Fruit fly (Drosophila melanogaster) whole organism, pupa: Measurements from ENCODE around the gene Rph.
A peak's percentile ranks its signal among the peaks of the same experiment; 100 is the strongest.

Experiments used
- CG10348 ChIP-seq: fragments of 200-800 bp; sonication (Bioruptor generic); IDR thresholded peaks from 2 replicates; pipeline ENCODE4 v1.3.6; 2022; ENCODE audit warnings: missing biosample characterization, missing genetic modification characterization
- CG12605 ChIP-seq: fragments of 200-800 bp; sonication (Bioruptor generic); IDR thresholded peaks from 2 replicates; pipeline ENCODE4 v1.3.6; 2022; ENCODE audit warnings: missing biosample characterization, missing genetic modification characterization
- CG13204 ChIP-seq: fragments of 200-800 bp; sonication (Bioruptor generic); optimal IDR thresholded peaks from 2 replicates; lab custom pipeline; 2018; ENCODE audit warnings: missing biosample characterization, mild to moderate bottlenecking, missing genetic modification characterization, moderate library complexity
- CG14655 ChIP-seq: fragments of 200-800 bp; sonication (Bioruptor generic); optimal IDR thresholded peaks from 3 replicates; lab custom pipeline; 2017; ENCODE audit warnings: mild to moderate bottlenecking, missing biosample characterization, missing genetic modification reagents, missing genetic modification characterization
- CG15710 ChIP-seq: fragments of 200-800 bp; sonication (Bioruptor generic); optimal IDR thresholded peaks from 2 replicates; lab custom pipeline; 2018; ENCODE audit warnings: missing biosample characterization, mild to moderate bottlenecking, missing genetic modification characterization, moderate library complexity
- CG17806 ChIP-seq: fragments of 200-800 bp; sonication (Bioruptor generic); optimal IDR thresholded peaks from 2 replicates; lab custom pipeline; 2018; ENCODE audit warnings: missing biosample characterization, mild to moderate bottlenecking, missing genetic modification characterization, moderate library complexity
- CG32121 ChIP-seq: fragments of 200-800 bp; sonication (Bioruptor generic); IDR thresholded peaks from 2 replicates; pipeline ENCODE4 v1.3.6; 2022; ENCODE audit warnings: missing biosample characterization, missing genetic modification characterization
- CG34367 ChIP-seq: fragments of 200-800 bp; sonication (Bioruptor generic); optimal IDR thresholded peaks from 2 replicates; lab custom pipeline; 2018; ENCODE audit warnings: missing biosample characterization, mild to moderate bottlenecking, missing genetic modification characterization
- CG4496 ChIP-seq: fragments of 200-800 bp; sonication (Bioruptor generic); IDR thresholded peaks from 3 replicates; pipeline ENCODE4 v1.3.6; 2022; ENCODE audit warnings: missing biosample characterization, missing genetic modification characterization
- CG8159 ChIP-seq: fragments of 200-800 bp; sonication (Bioruptor generic); optimal IDR thresholded peaks from 3 replicates; lab custom pipeline; 2018; ENCODE audit warnings: missing biosample characterization, mild to moderate bottlenecking, missing genetic modification characterization, moderate library complexity
- CG8301 ChIP-seq: fragments of 200-800 bp; sonication (Bioruptor generic); optimal IDR thresholded peaks from 2 replicates; lab custom pipeline; 2018; ENCODE audit warnings: missing biosample characterization, mild to moderate bottlenecking, missing genetic modification characterization
- CG9948 ChIP-seq: fragments of 200-800 bp; sonication (Bioruptor generic); optimal IDR thresholded peaks from 2 replicates; lab custom pipeline; 2018; ENCODE audit warnings: missing biosample characterization, mild to moderate bottlenecking, missing genetic modification characterization, moderate library complexity
- D1 ChIP-seq: fragments of 200-800 bp; sonication (Bioruptor generic); optimal IDR thresholded peaks from 2 replicates; lab custom pipeline; 2018; ENCODE audit warnings: missing biosample characterization, mild to moderate bottlenecking, missing genetic modification characterization, moderate library complexity
- EcR ChIP-seq: fragments of 200-800 bp; sonication (Bioruptor generic); optimal IDR thresholded peaks from 3 replicates; lab custom pipeline; 2019; ENCODE audit warnings: missing biosample characterization, missing genetic modification characterization, mild to moderate bottlenecking, moderate library complexity, missing genetic modification reagents
- Ets98B ChIP-seq: fragments of 200-800 bp; sonication (Bioruptor generic); IDR thresholded peaks from 2 replicates; pipeline ENCODE4 v1.3.6; 2022; ENCODE audit warnings: missing biosample characterization, missing genetic modification characterization
- Pif1A ChIP-seq: fragments of 200-800 bp; sonication (Bioruptor generic); optimal IDR thresholded peaks from 3 replicates; lab custom pipeline; 2016; ENCODE audit warnings: missing biosample characterization, missing genetic modification characterization
- Pif1B ChIP-seq: fragments of 200-800 bp; sonication (Bioruptor generic); optimal IDR thresholded peaks from 3 replicates; lab custom pipeline; 2016; ENCODE audit warnings: missing biosample characterization, missing genetic modification characterization
- Snoo ChIP-seq: fragments of 200-800 bp; sonication (Bioruptor generic); optimal IDR thresholded peaks from 3 replicates; lab custom pipeline; 2017; ENCODE audit warnings: missing biosample characterization, mild to moderate bottlenecking, missing genetic modification characterization, inconsistent platforms
- fd96Ca ChIP-seq: fragments of 200-800 bp; sonication (Bioruptor generic); IDR thresholded peaks from 3 replicates; pipeline ENCODE4 v1.3.6; 2022; ENCODE audit warnings: missing biosample characterization, missing genetic modification characterization
- gl ChIP-seq: fragments of 200-800 bp; sonication (Bioruptor generic); optimal IDR thresholded peaks from 2 replicates; lab custom pipeline; 2018; ENCODE audit warnings: missing biosample characterization, mild to moderate bottlenecking, missing genetic modification characterization
- rn ChIP-seq: fragments of 200-800 bp; sonication (Bioruptor generic); IDR thresholded peaks from 2 replicates; pipeline ENCODE4 v1.3.6; 2022; ENCODE audit warnings: missing biosample characterization, missing genetic modification characterization

Rph gene

dm6 chrX:10784812-10785638, 27.6 kb upstream of the Rph start:
- peak; percentile 18 for TF ChIP-seq CG14655
- no peak for TF ChIP-seq gl (tag; lab: Kevin White, UChicago)

- TF ChIP-seq Ets98B (GFP tag; lab: Robert Waterston, UW) (peak; percentile 44; the same call in 1 of the 2 replicates), CG4496 (GFP tag; lab: Robert Waterston, UW) (peak; percentile 44; the same call in 1 of the 3 replicates), CG32121 (GFP tag; lab: Robert Waterston, UW) (0 out of 2 replicates have a peak, but pooled peaks have one; percentile 12), CG34367 (no peak), CG10348 (no peak), Snoo (tag; lab: Kevin White, UChicago) (no peak), Pif1B (GFP tag; lab: Kevin White, UChicago) (peak; percentile 25), CG13204 (GFP tag; lab: Kevin White, UChicago) (no peak), CG12605 (GFP tag; lab: Robert Waterston, UW) (no peak)
Measured at dm6 chrX:10784330-10784778, 26.9 kb upstream of the Rph start.

DNA sequence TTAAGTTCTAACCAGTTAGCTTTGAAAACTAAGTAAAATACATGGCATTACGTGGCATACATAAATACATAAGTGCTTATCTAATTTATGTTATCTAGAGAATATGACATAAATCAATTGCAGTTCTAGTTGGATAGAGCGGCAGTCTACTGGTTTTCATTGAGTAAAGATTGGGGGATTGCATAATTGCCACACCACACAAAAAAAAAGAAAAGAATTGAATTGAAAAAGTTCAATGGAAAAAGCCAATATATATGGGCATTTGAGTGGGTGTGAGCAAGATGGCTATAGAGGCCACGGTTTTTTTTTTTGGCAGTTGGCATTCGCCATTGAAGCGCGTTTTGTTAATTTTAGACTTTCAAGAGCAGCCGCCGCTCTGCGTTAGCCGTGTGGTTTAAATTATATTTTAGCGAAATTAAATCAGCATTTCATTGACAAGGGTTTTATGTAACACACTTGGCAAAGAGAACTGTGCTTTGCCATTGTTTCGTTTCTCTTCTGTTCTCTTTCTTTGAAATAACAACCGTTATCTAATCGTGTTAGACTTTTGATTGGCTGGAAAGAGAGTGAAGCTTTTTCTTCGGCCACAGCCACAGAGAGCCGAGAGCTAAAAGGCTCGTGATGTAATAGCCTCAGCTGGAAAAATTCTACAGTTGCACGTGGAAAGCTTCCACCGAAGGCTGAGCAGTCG, 26.1 kb upstream of the Rph start:
- TF ChIP-seq CG32121 (GFP tag; lab: Robert Waterston, UW) (0 out of 2 replicates have a peak, but pooled peaks have one; percentile 12), CG12605 (GFP tag; lab: Robert Waterston, UW) (no peak)

DNA sequence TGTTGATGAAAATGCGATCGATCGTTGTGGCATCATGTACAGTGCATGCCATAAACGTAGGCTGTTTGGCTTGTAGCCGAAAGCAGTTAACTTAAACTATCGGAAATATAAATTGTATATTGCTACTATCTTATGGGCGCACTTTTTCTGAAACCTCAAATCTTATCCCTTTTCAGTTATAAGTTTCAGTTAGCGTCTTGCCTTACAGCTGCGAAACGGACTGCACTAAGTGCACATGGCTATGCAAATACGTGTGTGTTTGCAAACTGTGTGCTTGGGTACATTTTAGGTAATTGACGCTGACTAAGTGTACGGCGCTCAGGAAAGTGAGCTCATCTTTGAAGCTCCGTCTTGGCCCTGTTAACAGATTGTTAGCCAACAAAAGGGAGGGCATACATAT, 18.2 kb upstream of the Rph start:
- TF ChIP-seq CG10348 (no peak; the same call in 1 of the 2 replicates), D1 (no peak), CG14655 (peak; percentile 61), Ets98B (GFP tag; lab: Robert Waterston, UW) (peak; percentile 83), CG9948 (tag; lab: Kevin White, UChicago) (peak; percentile 6), Pif1A (peak; percentile 48), Pif1B (GFP tag; lab: Kevin White, UChicago) (peak; percentile 19), CG8159 (tag; lab: Kevin White, UChicago) (peak; percentile 27), CG15710 (tag; lab: Kevin White, UChicago) (peak; percentile 30), CG17806 (tag; lab: Kevin White, UChicago) (peak; percentile 16), EcR (GFP tag; lab: Kevin White, UChicago) (no peak), CG32121 (GFP tag; lab: Robert Waterston, UW) (peak; percentile 76), rn (GFP tag; lab: Robert Waterston, UW) (0 out of 2 replicates have a peak, but pooled peaks have one; percentile 13), CG13204 (GFP tag; lab: Kevin White, UChicago) (no peak), CG12605 (GFP tag; lab: Robert Waterston, UW) (no peak), CG34367 (peak; percentile 2), CG4496 (GFP tag; lab: Robert Waterston, UW) (peak; percentile 90), gl (tag; lab: Kevin White, UChicago) (no peak), CG8301 (tag; lab: Kevin White, UChicago) (peak; percentile 47), fd96Ca (GFP tag; lab: Robert Waterston, UW) (peak; percentile 84), Snoo (tag; lab: Kevin White, UChicago) (peak; percentile 25)
- TF ChIP-seq, all 21 proteins: peak for 15

dm6 chrX:10774957-10775682, 17.7 kb upstream of the Rph start:
- TF ChIP-seq Pif1B (GFP tag; lab: Kevin White, UChicago) (no peak), CG12605 (GFP tag; lab: Robert Waterston, UW) (no peak), CG15710 (tag; lab: Kevin White, UChicago) (no peak), CG9948 (tag; lab: Kevin White, UChicago) (no peak), gl (tag; lab: Kevin White, UChicago) (no peak), CG14655 (no peak), CG8301 (tag; lab: Kevin White, UChicago) (no peak), CG10348 (no peak), CG34367 (no peak), fd96Ca (GFP tag; lab: Robert Waterston, UW) (no peak), CG32121 (GFP tag; lab: Robert Waterston, UW) (no peak), CG8159 (tag; lab: Kevin White, UChicago) (no peak), D1 (no peak), rn (GFP tag; lab: Robert Waterston, UW) (no peak), Pif1A (no peak), EcR (GFP tag; lab: Kevin White, UChicago) (no peak), CG13204 (GFP tag; lab: Kevin White, UChicago) (no peak), CG17806 (tag; lab: Kevin White, UChicago) (no peak), Snoo (tag; lab: Kevin White, UChicago) (no peak)
